Fruit fly (Drosophila melanogaster) whole organism, embryonic: Measurements from ENCODE around the gene GluProRS.
A peak's percentile ranks its signal among the peaks of the same experiment; 100 is the strongest.

ENCODE experiments used
- Antp ChIP-seq: fragments of 200-800 bp; sonication (Bioruptor generic); optimal IDR thresholded peaks from 3 replicates; lab custom pipeline; 2016; ENCODE audit warnings: missing biosample characterization, missing genetic modification characterization
- CG10979 ChIP-seq: fragments of 200-800 bp; sonication (Bioruptor generic); optimal IDR thresholded peaks from 2 replicates; lab custom pipeline; 2018; ENCODE audit warnings: missing biosample characterization, mild to moderate bottlenecking, missing genetic modification characterization, moderate library complexity
- CG11398 ChIP-seq: fragments of 200-800 bp; sonication (Bioruptor generic); optimal IDR thresholded peaks from 2 replicates; lab custom pipeline; 2016; ENCODE audit warnings: missing biosample characterization, missing genetic modification characterization
- CG11504 ChIP-seq: fragments of 200-800 bp; sonication (Bioruptor generic); optimal IDR thresholded peaks from 3 replicates; lab custom pipeline; 2019; ENCODE audit warnings: missing biosample characterization, mild to moderate bottlenecking, missing genetic modification characterization, moderate library complexity
- CG11560 ChIP-seq: fragments of 200-800 bp; sonication (Bioruptor generic); IDR thresholded peaks from 3 replicates; pipeline ENCODE4 v1.3.6; 2022; ENCODE audit warnings: missing biosample characterization, missing genetic modification characterization
- CG11723 ChIP-seq: fragments of 200-800 bp; sonication (Bioruptor generic); optimal IDR thresholded peaks from 2 replicates; lab custom pipeline; 2017; ENCODE audit warnings: missing biosample characterization, mild to moderate bottlenecking, missing genetic modification characterization
- CG12155 ChIP-seq: fragments of 200-800 bp; sonication (Bioruptor generic); optimal IDR thresholded peaks from 3 replicates; lab custom pipeline; 2016; ENCODE audit warnings: missing biosample characterization, missing genetic modification characterization
- CG12236 ChIP-seq: fragments of 200-800 bp; sonication (Bioruptor generic); optimal IDR thresholded peaks from 2 replicates; lab custom pipeline; 2016; ENCODE audit warnings: missing biosample characterization, missing genetic modification characterization
- CG12769 ChIP-seq: fragments of 200-800 bp; sonication (Bioruptor generic); optimal IDR thresholded peaks from 2 replicates; lab custom pipeline; 2019; ENCODE audit warnings: missing biosample characterization, mild to moderate bottlenecking, missing genetic modification characterization, moderate library complexity
- CG13894 ChIP-seq: fragments of 200-800 bp; sonication (Bioruptor generic); optimal IDR thresholded peaks from 3 replicates; lab custom pipeline; 2018; ENCODE audit warnings: missing biosample characterization, mild to moderate bottlenecking, missing genetic modification characterization, moderate library complexity
- CG17802 ChIP-seq: fragments of 200-800 bp; sonication (Bioruptor generic); optimal IDR thresholded peaks from 2 replicates; lab custom pipeline; 2018; ENCODE audit warnings: missing biosample characterization, mild to moderate bottlenecking, missing genetic modification characterization, moderate library complexity
- CG18764 ChIP-seq: fragments of 200-800 bp; sonication (Bioruptor generic); optimal IDR thresholded peaks from 3 replicates; lab custom pipeline; 2016; ENCODE audit warnings: missing biosample characterization, missing genetic modification characterization
- CG3726 ChIP-seq: fragments of 200-800 bp; sonication (Bioruptor generic); IDR thresholded peaks from 3 replicates; pipeline ENCODE4, ENCODE4 v1.3.6; 2022; ENCODE audit warnings: missing biosample characterization, missing genetic modification characterization
- CG4328 ChIP-seq: fragments of 200-800 bp; sonication (Bioruptor generic); optimal IDR thresholded peaks from 3 replicates; lab custom pipeline; 2017; ENCODE audit warnings: missing biosample characterization, missing genetic modification reagents, missing genetic modification characterization
- CG4404 ChIP-seq: fragments of 200-800 bp; sonication (Bioruptor generic); IDR thresholded peaks from 2 replicates; pipeline ENCODE4 v1.3.6; 2022; ENCODE audit warnings: missing biosample characterization, missing genetic modification characterization
- CG4820 ChIP-seq: fragments of 200-800 bp; sonication (Bioruptor generic); optimal IDR thresholded peaks from 3 replicates; lab custom pipeline; 2016; ENCODE audit warnings: missing biosample characterization, missing genetic modification characterization
- CoRest ChIP-seq: fragments of 200-800 bp; sonication (Bioruptor generic); optimal IDR thresholded peaks from 3 replicates; lab custom pipeline; 2018; ENCODE audit warnings: missing biosample characterization, mild to moderate bottlenecking, missing genetic modification characterization, moderate library complexity
- D19B ChIP-seq: fragments of 200-800 bp; sonication (Bioruptor generic); optimal IDR thresholded peaks from 2 replicates; lab custom pipeline; 2017; ENCODE audit warnings: missing biosample characterization, mild to moderate bottlenecking, missing genetic modification characterization
- Dp ChIP-seq: fragments of 200-800 bp; sonication (Bioruptor generic); optimal IDR thresholded peaks from 2 replicates; lab custom pipeline; 2018; ENCODE audit warnings: missing biosample characterization, mild to moderate bottlenecking, missing genetic modification characterization, moderate library complexity
- E2f2 ChIP-seq: fragments of 200-800 bp; sonication (Bioruptor generic); IDR thresholded peaks from 2 replicates; pipeline ENCODE4 v1.3.6; 2022; ENCODE audit warnings: missing biosample characterization, missing genetic modification characterization
- Ets65A ChIP-seq: fragments of 200-800 bp; sonication (Bioruptor generic); peaks from one replicate; lab custom pipeline; 2016; ENCODE audit warnings: missing biosample characterization, missing genetic modification characterization
- MTF-1 ChIP-seq: fragments of 200-800 bp; sonication (Bioruptor generic); optimal IDR thresholded peaks from 2 replicates; lab custom pipeline; 2018; ENCODE audit warnings: missing biosample characterization, mild to moderate bottlenecking, missing genetic modification characterization, borderline replicate concordance
- Mes4 ChIP-seq: fragments of 200-800 bp; sonication (Bioruptor generic); optimal IDR thresholded peaks from 2 replicates; lab custom pipeline; 2016; ENCODE audit warnings: missing biosample characterization, missing genetic modification characterization
- Oaz ChIP-seq: fragments of 200-800 bp; sonication (Bioruptor generic); IDR thresholded peaks from 2 replicates; pipeline ENCODE4 v1.3.6; 2022; ENCODE audit warnings: missing biosample characterization, missing genetic modification characterization
- Pdp1 ChIP-seq, 2 experiments: fragments of 200-800 bp; sonication (Bioruptor generic); optimal IDR thresholded peaks; 3 replicates each; lab custom pipeline; 2016; ENCODE audit warnings: missing biosample characterization in 2 of 2, missing genetic modification characterization in 2 of 2, mild to moderate bottlenecking in 1 of 2, moderate library complexity in 1 of 2
- Tbp ChIP-seq: fragments of >200 bp; optimal IDR thresholded peaks from 2 replicates; lab custom pipeline; 2018; ENCODE audit warnings: missing biosample characterization, missing genetic modification characterization
- abd-A ChIP-seq: fragments of 200-800 bp; sonication (Bioruptor generic); optimal IDR thresholded peaks from 3 replicates; lab custom pipeline; 2019; ENCODE audit warnings: missing biosample characterization, mild to moderate bottlenecking, missing genetic modification characterization, moderate library complexity
- amos ChIP-seq: fragments of 200-800 bp; sonication (Bioruptor generic); IDR thresholded peaks from 2 replicates; pipeline ENCODE4 v1.3.6; 2022; ENCODE audit warnings: missing biosample characterization, missing genetic modification characterization; ENCODE audit not compliant: partially characterized antibody
- br ChIP-seq: fragments of >200 bp; optimal IDR thresholded peaks from 2 replicates; lab custom pipeline; 2017
- btn ChIP-seq: fragments of 200-800 bp; sonication (Bioruptor generic); optimal IDR thresholded peaks from 2 replicates; lab custom pipeline; 2016; ENCODE audit warnings: missing biosample characterization, missing genetic modification characterization
- cg ChIP-seq: fragments of 200-800 bp; sonication (Bioruptor generic); optimal IDR thresholded peaks from 3 replicates; lab custom pipeline; 2019; ENCODE audit warnings: missing biosample characterization, mild to moderate bottlenecking, missing genetic modification characterization, moderate library complexity
- dan ChIP-seq: fragments of 200-800 bp; sonication (Bioruptor generic); IDR thresholded peaks from 2 replicates; pipeline ENCODE4 v1.3.6; 2022; ENCODE audit warnings: missing biosample characterization, missing genetic modification characterization
- fd102C ChIP-seq: fragments of 200-800 bp; sonication (Bioruptor generic); optimal IDR thresholded peaks from 2 replicates; lab custom pipeline; 2018; ENCODE audit warnings: missing biosample characterization, mild to moderate bottlenecking, missing genetic modification characterization, moderate library complexity
- fd3F ChIP-seq: fragments of 200-800 bp; sonication (Bioruptor generic); optimal IDR thresholded peaks from 2 replicates; lab custom pipeline; 2018; ENCODE audit warnings: missing biosample characterization, mild to moderate bottlenecking, missing genetic modification characterization, moderate library complexity
- gem ChIP-seq: fragments of 200-800 bp; sonication (Bioruptor generic); optimal IDR thresholded peaks from 2 replicates; lab custom pipeline; 2019; ENCODE audit warnings: missing biosample characterization, mild to moderate bottlenecking, missing genetic modification characterization, moderate library complexity
- hb ChIP-seq: fragments of 200-800 bp; sonication (Bioruptor generic); IDR thresholded peaks from 3 replicates; pipeline ENCODE4 v1.3.6; 2022; ENCODE audit warnings: missing biosample characterization, missing genetic modification characterization; ENCODE audit not compliant: partially characterized antibody
- hbn ChIP-seq: fragments of 200-800 bp; sonication (Bioruptor generic); IDR thresholded peaks from 2 replicates; pipeline ENCODE4 v1.3.6; 2022; ENCODE audit warnings: missing biosample characterization, missing genetic modification characterization; ENCODE audit not compliant: partially characterized antibody
- hkb ChIP-seq, 2 experiments: fragments of 200-800 bp in 1 of 2; fragments of >200 bp in 1 of 2; sonication (Bioruptor generic) in 1 of 2; IDR thresholded peaks in 1 of 2; optimal IDR thresholded peaks in 1 of 2; 2 replicates each; pipeline versions ENCODE4 v1.3.6 to Lab custom; 2017 to 2022; ENCODE audit warnings: missing biosample characterization in 1 of 2, missing genetic modification characterization in 1 of 2
- kah ChIP-seq: fragments of 200-800 bp; sonication (Bioruptor generic); optimal IDR thresholded peaks from 2 replicates; lab custom pipeline; 2018; ENCODE audit warnings: missing biosample characterization, mild to moderate bottlenecking, missing genetic modification characterization
- ken ChIP-seq: fragments of 200-800 bp; sonication (Bioruptor generic); IDR thresholded peaks from 3 replicates; pipeline ENCODE4 v1.3.6; 2022; ENCODE audit warnings: missing biosample characterization, missing genetic modification characterization
- lov ChIP-seq, 2 experiments: fragments of 200-800 bp in 1 of 2; fragments of >200 bp in 1 of 2; sonication (Bioruptor generic) in 1 of 2; IDR thresholded peaks in 1 of 2; optimal IDR thresholded peaks in 1 of 2; 2 replicates in 1 of 2; 3 replicates in 1 of 2; pipeline versions ENCODE4 v1.3.6 to Lab custom; 2017 to 2022; ENCODE audit warnings: missing biosample characterization in 1 of 2, missing genetic modification characterization in 1 of 2
- slp2 ChIP-seq: fragments of 200-800 bp; sonication (Bioruptor generic); optimal IDR thresholded peaks from 2 replicates; lab custom pipeline; 2016; ENCODE audit warnings: missing biosample characterization, missing genetic modification characterization
- ssp ChIP-seq: fragments of 200-800 bp; sonication (Bioruptor generic); IDR thresholded peaks from 2 replicates; pipeline ENCODE4 v1.3.6; 2022; ENCODE audit warnings: missing biosample characterization, missing genetic modification characterization
- stwl ChIP-seq: fragments of 200-800 bp; sonication (Bioruptor generic); optimal IDR thresholded peaks from 3 replicates; lab custom pipeline; 2018; ENCODE audit warnings: missing biosample characterization, mild to moderate bottlenecking, missing genetic modification characterization, moderate library complexity
- tna ChIP-seq: fragments of 200-800 bp; sonication (Bioruptor generic); IDR thresholded peaks from 2 replicates; pipeline ENCODE4 v1.3.6; 2022; ENCODE audit warnings: missing biosample characterization, missing genetic modification characterization; ENCODE audit not compliant: partially characterized antibody
- toy ChIP-seq: fragments of 200-800 bp; sonication (Bioruptor generic); IDR thresholded peaks from 2 replicates; pipeline ENCODE4 v1.3.6; 2022; ENCODE audit warnings: missing biosample characterization, missing genetic modification characterization
- twi ChIP-seq: fragments of 200-800 bp; optimal IDR thresholded peaks from 2 replicates; lab custom pipeline; 2019; ENCODE audit warnings: missing biosample characterization, mild to moderate bottlenecking, missing genetic modification characterization, moderate library complexity

Gene GluProRS

dm6 chr3R:23939921-23940839 is 18.0 kb downstream of the GluProRS start (continued):
- no peak for TF ChIP-seq tna
- peak; percentile 74 for TF ChIP-seq CoRest (tag; lab: Kevin White, UChicago)
- peak; percentile 93 for TF ChIP-seq MTF-1 (GFP tag; lab: Kevin White, UChicago)
- no peak for TF ChIP-seq br (lab: Kevin White, UChicago)
- TF ChIP-seq Pdp1 (GFP tag; optimal IDR thresholded peaks at IDR 0.05; lab: Kevin White, UChicago), result peak; percentile 31 to 99
- peak; percentile 65 for TF ChIP-seq E2f2 (GFP tag; lab: Robert Waterston, UW)
- TF ChIP-seq fd3F (GFP tag; lab: Kevin White, UChicago), result peak; percentile 82
- peak; percentile 9 for TF ChIP-seq CG12155 (GFP tag; lab: Kevin White, UChicago)
- peak; percentile 36 for TF ChIP-seq cg
- TF ChIP-seq Antp (GFP tag; lab: Kevin White, UChicago), result peak; percentile 3
- TF ChIP-seq CG11398, result peak; percentile 68
- peak; percentile 88 for TF ChIP-seq fd102C (GFP tag; lab: Kevin White, UChicago)
- peak; percentile 86; the same call in 2 of the 3 replicates for TF ChIP-seq CG3726 (GFP tag; lab: Robert Waterston, UW)
- TF ChIP-seq Tbp (GFP tag; lab: Kevin White, UChicago), result no peak
- TF ChIP-seq CG17802 (tag; lab: Kevin White, UChicago), result peak; percentile 34
- TF ChIP-seq gem (tag; lab: Kevin White, UChicago), result peak; percentile 84
- TF ChIP-seq CG4404 (GFP tag; lab: Robert Waterston, UW), result no peak
- TF ChIP-seq lov (optimal IDR thresholded peaks at IDR 0.05; lab: Kevin White, UChicago), result no peak
- TF ChIP-seq lov (GFP tag; IDR thresholded peaks at IDR 0.05; lab: Robert Waterston, UW), result peak; percentile 93
- peak; percentile 66 for TF ChIP-seq Mes4
- TF ChIP-seq kah (GFP tag; lab: Kevin White, UChicago), result peak; percentile 57
- TF ChIP-seq CG18764 (GFP tag; lab: Kevin White, UChicago), result peak; percentile 86
- TF ChIP-seq CG12769 (tag; lab: Kevin White, UChicago), result peak; percentile 53
- TF ChIP-seq slp2 (GFP tag; lab: Kevin White, UChicago), result no peak
- peak; percentile 60 for TF ChIP-seq CG4820
- TF ChIP-seq Ets65A, result peak; percentile 71
- TF ChIP-seq CG10979 (tag; lab: Kevin White, UChicago), result peak; percentile 57
- no peak for TF ChIP-seq hb
- TF ChIP-seq stwl (tag; lab: Kevin White, UChicago), result peak; percentile 13
- no peak for TF ChIP-seq Oaz (GFP tag; lab: Robert Waterston, UW)
- no peak for TF ChIP-seq CG11560 (tag; lab: Robert Waterston, UW)
- TF ChIP-seq CG4328 (GFP tag; lab: Kevin White, UChicago), result peak; percentile 82
- TF ChIP-seq D19B (GFP tag; lab: Kevin White, UChicago), result peak; percentile 48
- no peak for TF ChIP-seq amos (GFP tag; lab: Robert Waterston, UW)
- TF ChIP-seq hbn (GFP tag; lab: Robert Waterston, UW), result no peak
- no peak for TF ChIP-seq abd-A
- TF ChIP-seq CG12236 (GFP tag; lab: Kevin White, UChicago), result peak; percentile 83
- peak; percentile 38; the same call in 1 of the 2 replicates for TF ChIP-seq ssp (GFP tag; lab: Robert Waterston, UW)
- TF ChIP-seq CG11723 (GFP tag; lab: Kevin White, UChicago), result peak; percentile 84
- TF ChIP-seq twi (tag; lab: Kevin White, UChicago), result peak; percentile 84
- peak; percentile 25 for TF ChIP-seq btn (GFP tag; lab: Kevin White, UChicago)
- no peak for TF ChIP-seq Dp (GFP tag; lab: Kevin White, UChicago)
- TF ChIP-seq CG13894, result peak; percentile 99
- TF ChIP-seq toy (GFP tag; lab: Robert Waterston, UW), result peak; percentile 47; the same call in 1 of the 2 replicates
- TF ChIP-seq hkb (optimal IDR thresholded peaks at IDR 0.05; lab: Kevin White, UChicago), result no peak
- TF ChIP-seq hkb (GFP tag; IDR thresholded peaks at IDR 0.05; lab: Robert Waterston, UW), result peak; percentile 89
- peak; percentile 77 for TF ChIP-seq CG11504 (tag; lab: Kevin White, UChicago)
- TF ChIP-seq ken, result peak; percentile 37; the same call in 1 of the 3 replicates
- TF ChIP-seq dan (GFP tag; lab: Robert Waterston, UW), result no peak
